Fruit fly (Drosophila melanogaster) whole organism, adult: Measurements from ENCODE around the gene Cyp4c3.

Experiments
- CG11617 ChIP-seq: fragments of 200-800 bp; sonication (Bioruptor generic); optimal IDR thresholded peaks from 2 replicates; lab custom pipeline; 2017; ENCODE audit warnings: mild to moderate bottlenecking, missing biosample characterization, missing genetic modification reagents, missing genetic modification characterization
- CG14711 ChIP-seq: fragments of 200-800 bp; sonication (Bioruptor generic); optimal IDR thresholded peaks from 2 replicates; lab custom pipeline; 2018; ENCODE audit warnings: missing biosample characterization, mild to moderate bottlenecking, missing genetic modification characterization, moderate library complexity
- CG1620 ChIP-seq: fragments of 200-800 bp; sonication (Bioruptor generic); optimal IDR thresholded peaks from 2 replicates; lab custom pipeline; 2016; ENCODE audit warnings: missing biosample characterization, missing genetic modification characterization
- Clk ChIP-seq: fragments of 200-800 bp; sonication (Bioruptor generic); optimal IDR thresholded peaks from 2 replicates; lab custom pipeline; 2017; ENCODE audit warnings: missing biosample characterization, missing genetic modification characterization
- Mnt ChIP-seq: fragments of 200-800 bp; sonication (Bioruptor generic); optimal IDR thresholded peaks from 2 replicates; lab custom pipeline; 2016; ENCODE audit warnings: missing biosample characterization, mild to moderate bottlenecking, missing genetic modification characterization
- bab1 ChIP-seq: fragments of 200-800 bp; sonication (Bioruptor generic); optimal IDR thresholded peaks from 3 replicates; lab custom pipeline; 2019; ENCODE audit warnings: missing biosample characterization, mild to moderate bottlenecking, missing genetic modification characterization, moderate library complexity
- pad ChIP-seq: fragments of 200-800 bp; sonication (Bioruptor generic); optimal IDR thresholded peaks from 3 replicates; lab custom pipeline; 2017; ENCODE audit warnings: missing biosample characterization, missing genetic modification characterization, mild to moderate bottlenecking, moderate library complexity, missing genetic modification reagents

DNA sequence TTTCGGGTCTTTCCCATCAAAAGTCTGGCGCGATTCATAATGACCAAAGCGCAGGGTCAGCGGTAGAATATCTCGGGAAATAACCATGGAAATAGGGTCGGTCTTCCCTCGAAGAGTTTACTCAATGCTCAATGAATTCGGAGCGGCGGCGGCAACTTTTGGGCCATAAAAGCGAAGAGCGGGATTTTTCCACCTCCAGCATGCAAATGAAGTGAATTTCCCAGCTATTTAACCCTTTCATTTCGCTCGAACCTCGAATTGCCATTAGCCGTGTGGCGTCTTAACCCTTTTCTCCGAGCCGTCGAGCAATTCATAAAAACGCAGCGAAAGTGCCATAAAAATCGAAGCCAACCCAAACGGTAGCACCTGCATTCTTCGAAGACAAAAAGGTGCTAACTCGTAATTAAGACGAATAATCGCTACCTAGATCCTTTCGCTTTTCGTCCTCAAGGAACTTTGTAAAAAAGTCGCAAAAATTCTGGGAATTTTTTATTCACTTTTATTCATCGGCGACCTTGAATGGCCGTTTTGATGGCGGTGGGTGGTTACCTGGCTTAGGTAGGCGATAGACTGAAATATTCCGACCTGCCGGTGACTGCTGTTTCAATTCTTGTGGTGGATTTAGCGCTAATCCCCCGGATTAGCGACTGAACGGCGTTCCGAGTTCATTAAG lies 44.2 kb upstream of the Cyp4c3 start:
- TF ChIP-seq bab1 = no peak
- no peak for TF ChIP-seq CG11617 (GFP tag; lab: Kevin White, UChicago)
- TF ChIP-seq pad (GFP tag; lab: Kevin White, UChicago) = no peak
- TF ChIP-seq Mnt (GFP tag; lab: Kevin White, UChicago) = no peak
- TF ChIP-seq CG1620 (GFP tag; lab: Kevin White, UChicago) = no peak
- TF ChIP-seq CG14711 (tag; lab: Kevin White, UChicago) = no peak
- TF ChIP-seq Clk = no peak
